Fruit fly (Drosophila melanogaster) whole organism, wandering third instar larva: ENCODE data around the gene CG5618.

Experiments
- Abd-B ChIP-seq: fragments of >200 bp; optimal IDR thresholded peaks from 2 replicates; lab custom pipeline; 2017; ENCODE audit warnings: missing biosample characterization, missing genetic modification characterization
- CG32264 ChIP-seq: fragments of 200-800 bp; sonication (Bioruptor generic); optimal IDR thresholded peaks from 2 replicates; lab custom pipeline; 2016; ENCODE audit warnings: missing biosample characterization, missing genetic modification characterization
- CG9705 ChIP-seq: fragments of 200-800 bp; sonication (Bioruptor generic); optimal IDR thresholded peaks from 2 replicates; lab custom pipeline; 2018; ENCODE audit warnings: missing biosample characterization, mild to moderate bottlenecking, missing genetic modification characterization
- CrebA ChIP-seq: fragments of 200-800 bp; sonication (Bioruptor generic); optimal IDR thresholded peaks from 2 replicates; lab custom pipeline; 2016; ENCODE audit warnings: missing biosample characterization, mild to moderate bottlenecking, missing genetic modification characterization, borderline replicate concordance
- Dfd ChIP-seq: fragments of >200 bp; optimal IDR thresholded peaks from 2 replicates; lab custom pipeline; 2017; ENCODE audit warnings: missing biosample characterization, missing genetic modification characterization
- Dif ChIP-seq: fragments of 200-275, 200-300 bp; sonication (Bioruptor generic); optimal IDR thresholded peaks from 2 replicates; lab custom pipeline; 2018; ENCODE audit warnings: missing biosample characterization, missing genetic modification characterization; ENCODE audit not compliant: partially characterized antibody
- GATAd ChIP-seq: sonication (Bioruptor generic); optimal IDR thresholded peaks from 2 replicates; lab custom pipeline; 2016; ENCODE audit warnings: missing biosample characterization, missing genetic modification characterization
- HLH106 ChIP-seq: fragments of 200-800 bp; optimal IDR thresholded peaks from 3 replicates; lab custom pipeline; 2019; ENCODE audit warnings: missing biosample characterization, mild to moderate bottlenecking, missing genetic modification characterization, moderate library complexity
- Hnf4 ChIP-seq: fragments of 200-800 bp; sonication (Bioruptor generic); optimal IDR thresholded peaks from 2 replicates; lab custom pipeline; 2016; ENCODE audit warnings: missing biosample characterization, mild to moderate bottlenecking, missing genetic modification characterization
- Hr78 ChIP-seq: fragments of >200 bp; optimal IDR thresholded peaks from 2 replicates; lab custom pipeline; 2017; ENCODE audit warnings: missing biosample characterization, missing genetic modification characterization
- Hr83 ChIP-seq: fragments of 200-300 bp; sonication (Bioruptor generic); optimal IDR thresholded peaks from 2 replicates; lab custom pipeline; 2016; ENCODE audit warnings: missing biosample characterization, mild to moderate bottlenecking, missing genetic modification characterization, moderate library complexity; ENCODE audit not compliant: poor library complexity, severe bottlenecking
- Jra ChIP-seq: sonication (Bioruptor generic); optimal IDR thresholded peaks from 2 replicates; lab custom pipeline; 2016; ENCODE audit warnings: missing biosample characterization, missing genetic modification characterization
- Mio ChIP-seq: sonication (Bioruptor generic); optimal IDR thresholded peaks from 2 replicates; lab custom pipeline; 2016; ENCODE audit warnings: missing biosample characterization, missing genetic modification characterization
- Myc ChIP-seq: fragments of >200 bp; optimal IDR thresholded peaks from 2 replicates; lab custom pipeline; 2017
- N ChIP-seq: fragments of >200 bp; optimal IDR thresholded peaks from 2 replicates; lab custom pipeline; 2018; ENCODE audit warnings: missing biosample characterization, missing external identifiers, missing genetic modification characterization
- OdsH ChIP-seq: fragments of 200-800 bp; sonication (Bioruptor generic); optimal IDR thresholded peaks from 2 replicates; lab custom pipeline; 2016; ENCODE audit warnings: missing biosample characterization, mild to moderate bottlenecking, missing genetic modification characterization
- Rel ChIP-seq, 2 experiments: fragments of 200-800 bp; sonication (Bioruptor generic) in 1 of 2; optimal IDR thresholded peaks; 2 replicates in 1 of 2; 3 replicates in 1 of 2; lab custom pipeline; 2016 to 2019; ENCODE audit warnings: mild to moderate bottlenecking in 2 of 2, missing biosample characterization in 2 of 2, missing genetic modification characterization in 2 of 2, moderate library complexity in 1 of 2
- Sp1 ChIP-seq: fragments of 200-800 bp; sonication (Bioruptor generic); optimal IDR thresholded peaks from 3 replicates; lab custom pipeline; 2019; ENCODE audit warnings: missing biosample characterization, mild to moderate bottlenecking, missing genetic modification characterization, moderate library complexity
- Vsx2 ChIP-seq: fragments of 200-300, 225-300 bp; sonication (Bioruptor generic); optimal IDR thresholded peaks from 2 replicates; lab custom pipeline; 2018; ENCODE audit warnings: missing biosample characterization, missing genetic modification characterization; ENCODE audit not compliant: partially characterized antibody
- br ChIP-seq: fragments of 200-800 bp; sonication (Bioruptor generic); optimal IDR thresholded peaks from 2 replicates; lab custom pipeline; 2016; ENCODE audit warnings: missing biosample characterization, missing genetic modification characterization
- brk ChIP-seq: fragments of 200-800 bp; sonication (Bioruptor generic); optimal IDR thresholded peaks from 2 replicates; lab custom pipeline; 2016; ENCODE audit warnings: missing biosample characterization, mild to moderate bottlenecking, missing genetic modification characterization
- dl ChIP-seq, 2 experiments: fragments of 175-275, 200-275 bp in 1 of 2; fragments of 200-275 bp in 1 of 2; sonication (Bioruptor generic); optimal IDR thresholded peaks; lab custom pipeline; 2018; ENCODE audit warnings: mild to moderate bottlenecking in 2 of 2, missing biosample characterization in 2 of 2, missing genetic modification characterization in 2 of 2, moderate library complexity in 2 of 2; ENCODE audit not compliant: partially characterized antibody in 2 of 2, insufficient read depth in 1 of 2
- dmrt93B ChIP-seq: fragments of 200-800 bp; sonication (Bioruptor generic); optimal IDR thresholded peaks from 2 replicates; lab custom pipeline; 2018; ENCODE audit warnings: missing biosample characterization, mild to moderate bottlenecking, missing genetic modification characterization
- ey ChIP-seq: fragments of 200-800 bp; sonication (Bioruptor generic); optimal IDR thresholded peaks from 2 replicates; lab custom pipeline; 2016; ENCODE audit warnings: missing biosample characterization, missing genetic modification characterization
- fru ChIP-seq: fragments of 200-800 bp; sonication (Bioruptor generic); optimal IDR thresholded peaks from 3 replicates; lab custom pipeline; 2016; ENCODE audit warnings: missing biosample characterization, mild to moderate bottlenecking, missing genetic modification characterization
- h ChIP-seq: fragments of 200-800 bp; sonication (Bioruptor generic); optimal IDR thresholded peaks from 3 replicates; lab custom pipeline; 2016; ENCODE audit warnings: missing biosample characterization, mild to moderate bottlenecking, missing genetic modification characterization
- jim ChIP-seq: fragments of 175-275, 200-325 bp; sonication (Bioruptor generic); optimal IDR thresholded peaks from 2 replicates; lab custom pipeline; 2016; ENCODE audit warnings: missing biosample characterization, mild to moderate bottlenecking, missing genetic modification characterization
- lola ChIP-seq: fragments of >200 bp; optimal IDR thresholded peaks from 2 replicates; lab custom pipeline; 2017; ENCODE audit warnings: missing biosample characterization, missing genetic modification characterization
- pan ChIP-seq: fragments of >200 bp; optimal IDR thresholded peaks from 2 replicates; lab custom pipeline; 2017
- psq ChIP-seq: fragments of 200-800 bp; sonication (Bioruptor generic); optimal IDR thresholded peaks from 3 replicates; lab custom pipeline; 2017; ENCODE audit warnings: missing biosample characterization, mild to moderate bottlenecking, missing genetic modification characterization, moderate library complexity
- rgr ChIP-seq: fragments of 200-800 bp; sonication (Bioruptor generic); optimal IDR thresholded peaks from 3 replicates; lab custom pipeline; 2016; ENCODE audit warnings: missing biosample characterization, mild to moderate bottlenecking, missing genetic modification characterization
- sv ChIP-seq: fragments of 200-800 bp; sonication (Bioruptor generic); optimal IDR thresholded peaks from 3 replicates; lab custom pipeline; 2016; ENCODE audit warnings: missing biosample characterization, missing genetic modification characterization
- tai ChIP-seq: sonication (Bioruptor generic); optimal IDR thresholded peaks from 2 replicates; lab custom pipeline; 2016; ENCODE audit warnings: missing biosample characterization, missing genetic modification characterization
- usp ChIP-seq: fragments of >200 bp; optimal IDR thresholded peaks from 2 replicates; lab custom pipeline; 2017; ENCODE audit warnings: missing biosample characterization, missing genetic modification characterization
- woc ChIP-seq: sonication (Bioruptor generic); optimal IDR thresholded peaks from 2 replicates; lab custom pipeline; 2016; ENCODE audit warnings: missing biosample characterization, mild to moderate bottlenecking, missing genetic modification characterization

Gene CG5618

DNA sequence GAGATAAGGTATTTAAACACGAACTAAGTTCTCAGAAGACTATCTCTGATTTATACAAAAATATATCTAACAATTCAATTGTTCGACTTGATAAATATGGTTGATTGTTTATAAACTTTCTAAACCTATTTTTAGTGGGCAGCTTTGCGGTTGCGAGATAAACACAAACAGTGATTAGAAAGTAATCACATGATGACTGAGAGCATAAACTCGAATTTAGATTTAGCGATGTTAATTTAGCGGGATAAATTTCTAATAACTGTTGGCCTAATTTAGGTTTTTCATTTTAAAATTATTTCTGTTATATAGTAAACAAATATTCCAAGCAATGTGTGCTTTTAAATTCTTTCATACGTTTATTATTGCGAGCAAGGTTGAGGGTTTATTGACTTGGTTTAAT, 31.8 kb downstream of the CG5618 start:
- TF ChIP-seq N (GFP tag; lab: Kevin White, UChicago) (no peak), usp (no peak), fru (GFP tag; lab: Kevin White, UChicago) (no peak), jim (GFP tag; lab: Kevin White, UChicago) (no peak)

dm6 chr3L:20385408-20385807, 32.2 kb downstream of the CG5618 start:
- TF ChIP-seq OdsH (GFP tag; lab: Kevin White, UChicago) = no peak
- peak; percentile 26 for TF ChIP-seq Hr83 (GFP tag; lab: Kevin White, UChicago)
- TF ChIP-seq br = no peak
- TF ChIP-seq woc (GFP tag; lab: Kevin White, UChicago) = no peak
- peak; percentile 16 for TF ChIP-seq rgr (GFP tag; lab: Kevin White, UChicago)
- no peak for TF ChIP-seq brk (GFP tag; lab: Kevin White, UChicago)
- no peak for TF ChIP-seq Rel (GFP tag; optimal IDR thresholded peaks at IDR 0.05; lab: Kevin White, UChicago)
- TF ChIP-seq Rel (tag; optimal IDR thresholded peaks at IDR 0.05; lab: Kevin White, UChicago) = no peak
- TF ChIP-seq dmrt93B = no peak
- no peak for TF ChIP-seq Mio (GFP tag; lab: Kevin White, UChicago)
- no peak for TF ChIP-seq lola
- TF ChIP-seq CG9705 = no peak
- TF ChIP-seq CG32264 (GFP tag; lab: Kevin White, UChicago) = no peak
- TF ChIP-seq, all 38 proteins: peak for 2

- TF ChIP-seq Rel (GFP tag; optimal IDR thresholded peaks at IDR 0.05; lab: Kevin White, UChicago) (no peak), Rel (tag; optimal IDR thresholded peaks at IDR 0.05; lab: Kevin White, UChicago) (peak; percentile 76), h (GFP tag; lab: Kevin White, UChicago) (no peak), Sp1 (GFP tag; lab: Kevin White, UChicago) (peak; percentile 6), rgr (GFP tag; lab: Kevin White, UChicago) (no peak), Mio (GFP tag; lab: Kevin White, UChicago) (no peak)
- TF ChIP-seq, all 38 proteins: peak for 2
Observed at dm6 chr3L:20385969-20386370, 32.7 kb downstream of the CG5618 start.

DNA sequence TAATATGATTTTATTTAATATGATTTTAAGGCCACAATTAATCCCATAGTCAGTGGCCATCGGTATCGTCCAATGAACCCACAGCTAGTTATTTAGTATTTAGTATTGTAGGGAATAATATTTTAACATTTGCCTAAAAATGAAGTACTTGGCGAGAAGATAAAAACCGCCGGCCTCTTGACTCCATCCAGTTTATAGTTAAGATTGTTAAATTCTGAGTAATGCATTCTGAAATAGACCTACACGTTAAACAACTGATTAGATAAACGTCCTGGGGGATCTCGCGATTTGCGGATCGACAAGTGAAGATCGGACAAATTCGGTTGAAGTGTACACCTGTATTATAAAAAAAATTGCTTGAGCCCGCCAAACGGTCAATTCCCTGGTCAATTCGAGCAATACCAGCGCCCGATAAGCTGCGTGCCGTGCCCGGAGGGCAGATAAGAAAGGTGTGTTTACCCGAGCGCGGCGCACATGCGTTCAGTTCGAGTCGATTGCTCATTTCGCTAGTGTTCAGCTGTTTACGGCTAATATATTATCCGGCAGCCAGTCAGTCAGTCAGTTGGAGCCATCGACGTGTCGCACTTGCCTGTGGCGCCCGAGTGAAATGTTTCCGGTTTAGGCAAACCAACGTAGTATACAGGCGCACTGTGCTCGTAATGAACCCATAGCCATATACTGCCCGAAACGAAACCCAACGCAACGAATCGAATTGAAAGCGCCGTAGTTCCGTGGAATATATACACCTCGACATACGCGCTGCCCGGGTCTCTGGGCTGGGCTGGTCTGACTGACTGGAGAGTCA, 34.0 kb downstream of the CG5618 start:
- TF ChIP-seq OdsH (GFP tag; lab: Kevin White, UChicago) (no peak), fru (GFP tag; lab: Kevin White, UChicago) (no peak), Sp1 (GFP tag; lab: Kevin White, UChicago) (peak; percentile 5), Jra (GFP tag; lab: Kevin White, UChicago) (peak; percentile 0), h (GFP tag; lab: Kevin White, UChicago) (peak; percentile 59), Rel (GFP tag; optimal IDR thresholded peaks at IDR 0.05; lab: Kevin White, UChicago) (no peak), Rel (tag; optimal IDR thresholded peaks at IDR 0.05; lab: Kevin White, UChicago) (peak; percentile 79), Hr83 (GFP tag; lab: Kevin White, UChicago) (peak; percentile 37), usp (no peak)

- no peak for TF ChIP-seq usp
- no peak for TF ChIP-seq CG9705
- no peak for TF ChIP-seq HLH106
- no peak for TF ChIP-seq OdsH (GFP tag; lab: Kevin White, UChicago)
- no peak for TF ChIP-seq sv (GFP tag; lab: Kevin White, UChicago)
- no peak for TF ChIP-seq dmrt93B
- TF ChIP-seq ey = no peak
- no peak for TF ChIP-seq GATAd
- TF ChIP-seq lola = no peak
- TF ChIP-seq fru (GFP tag; lab: Kevin White, UChicago) = no peak
- TF ChIP-seq, all 38 proteins: peak for 0
Observed at dm6 chr3L:20387843-20388163, 34.6 kb downstream of the CG5618 start.

DNA sequence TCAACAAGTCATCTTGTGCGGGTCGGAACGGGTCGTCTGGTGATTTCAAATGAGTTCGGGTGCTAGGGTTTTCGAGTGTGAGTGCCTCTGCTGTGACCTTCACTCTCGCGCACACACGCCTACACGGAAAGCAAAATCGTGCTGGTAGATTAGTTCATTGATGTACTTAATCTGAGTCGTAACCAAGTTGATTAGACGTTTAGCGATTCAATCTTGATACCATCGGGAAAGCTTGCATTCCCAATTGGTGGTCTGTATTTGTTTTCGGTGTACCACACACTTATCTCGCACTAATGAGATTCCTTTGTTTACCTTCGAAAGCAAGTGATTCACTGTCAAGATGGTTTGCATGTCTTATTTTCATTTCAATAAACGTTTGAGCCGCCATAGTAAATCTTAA, 35.7 kb downstream of the CG5618 start:
- no peak for TF ChIP-seq Dif (GFP tag; lab: Kevin White, UChicago)
- peak; percentile 57 for TF ChIP-seq ey
- TF ChIP-seq pan = no peak
- no peak for TF ChIP-seq usp
- no peak for TF ChIP-seq dmrt93B
- TF ChIP-seq br = no peak
- TF ChIP-seq OdsH (GFP tag; lab: Kevin White, UChicago) = peak; percentile 40
- no peak for TF ChIP-seq N (GFP tag; lab: Kevin White, UChicago)
- no peak for TF ChIP-seq HLH106
- TF ChIP-seq tai = no peak
- no peak for TF ChIP-seq Rel (GFP tag; optimal IDR thresholded peaks at IDR 0.05; lab: Kevin White, UChicago)
- no peak for TF ChIP-seq Rel (tag; optimal IDR thresholded peaks at IDR 0.05; lab: Kevin White, UChicago)
- TF ChIP-seq woc (GFP tag; lab: Kevin White, UChicago) = no peak
- TF ChIP-seq Abd-B (GFP tag; lab: Kevin White, UChicago) = no peak
- TF ChIP-seq Hr78 (GFP tag; lab: Kevin White, UChicago) = no peak
- no peak for TF ChIP-seq Hr83 (GFP tag; lab: Kevin White, UChicago)
- TF ChIP-seq Myc = no peak
- no peak for TF ChIP-seq psq (GFP tag; lab: Kevin White, UChicago)
- TF ChIP-seq Hnf4 (GFP tag; lab: Kevin White, UChicago) = no peak
- TF ChIP-seq dl (GFP tag; optimal IDR thresholded peaks at IDR 0.05; lab: Kevin White, UChicago; ENCODE audit: insufficient read depth in 1 of 2, partially characterized antibody in 2 of 2) = no peak
- no peak for TF ChIP-seq Dfd (GFP tag; lab: Kevin White, UChicago)
- no peak for TF ChIP-seq CrebA (GFP tag; lab: Kevin White, UChicago)
- no peak for TF ChIP-seq Vsx2
- TF ChIP-seq Mio (GFP tag; lab: Kevin White, UChicago) = no peak
- peak; percentile 20 for TF ChIP-seq brk (GFP tag; lab: Kevin White, UChicago)
- TF ChIP-seq h (GFP tag; lab: Kevin White, UChicago) = peak; percentile 73
- TF ChIP-seq CG9705 = no peak
